Worm (Caenorhabditis elegans) whole organism, young adult: ENCODE measurements around the gene C25A11.2.

Experiments used
- B0035.1 ChIP-seq: sonication (generic microtip); optimal IDR thresholded peaks from 2 replicates; lab custom pipeline; 2016; ENCODE audit warnings: missing genetic modification characterization, mild to moderate bottlenecking, missing compliant biosample characterization, missing genotype, missing genetic modification reagents
- ama-1 ChIP-seq, 3 experiments: fragments of 150-350 bp in 1 of 3; sonication (generic microtip) in 2 of 3; optimal IDR thresholded peaks; 2 replicates each; lab custom pipeline; 2014 to 2018; ENCODE audit warnings: missing biosample characterization in 2 of 3, missing genetic modification characterization in 2 of 3, missing genetic modification reagents in 2 of 3
- attf-3 ChIP-seq: fragments of 200-800 bp; sonication (Bioruptor generic); conservative IDR thresholded peaks from 2 replicates; pipeline ENCODE4 v1.3.6; 2022; ENCODE audit warnings: missing genetic modification reagents, missing genetic modification characterization, missing compliant biosample characterization
- fkh-3 ChIP-seq: sonication (generic microtip); optimal IDR thresholded peaks from 2 replicates; lab custom pipeline; 2016; ENCODE audit warnings: mild to moderate bottlenecking, missing genetic modification characterization, missing compliant biosample characterization
- hlh-26 ChIP-seq: fragments of 200-800 bp; sonication (Bioruptor generic); conservative IDR thresholded peaks from 2 replicates; pipeline ENCODE4 v1.3.6; 2022; ENCODE audit warnings: missing genetic modification reagents, missing genetic modification characterization, missing compliant biosample characterization
- let-526 ChIP-seq: fragments of 200-800 bp; sonication (Bioruptor generic); IDR thresholded peaks from 2 replicates; pipeline ENCODE4 v1.3.6; 2022; ENCODE audit warnings: missing genetic modification reagents, missing genetic modification characterization, missing compliant biosample characterization
- madf-8 ChIP-seq: fragments of 200-800 bp; sonication (Bioruptor generic); conservative IDR thresholded peaks from 2 replicates; pipeline ENCODE4 v1.3.6; 2022; ENCODE audit warnings: missing genetic modification reagents, missing genetic modification characterization, missing compliant biosample characterization
- nhr-80 ChIP-seq: sonication (generic microtip); optimal IDR thresholded peaks from 2 replicates; lab custom pipeline; 2016; ENCODE audit warnings: missing genetic modification characterization, missing compliant biosample characterization
- sdz-38 ChIP-seq: sonication (generic microtip); optimal IDR thresholded peaks from 2 replicates; lab custom pipeline; 2016; ENCODE audit warnings: missing genotype, missing genetic modification characterization, missing compliant biosample characterization
- tlf-1 ChIP-seq: fragments of 200-800 bp; sonication (Bioruptor generic); optimal IDR thresholded peaks from 2 replicates; lab custom pipeline; 2018; ENCODE audit warnings: mild to moderate bottlenecking, missing genetic modification characterization, missing compliant biosample characterization
- unc-130 ChIP-seq: sonication (generic microtip); optimal IDR thresholded peaks from 2 replicates; lab custom pipeline; 2016; ENCODE audit warnings: missing genetic modification reagents, missing genetic modification characterization, missing compliant biosample characterization
- xnd-1 ChIP-seq: sonication (generic microtip); optimal IDR thresholded peaks from 2 replicates; lab custom pipeline; 2016; ENCODE audit warnings: missing genotype, missing genetic modification reagents, missing genetic modification characterization, missing compliant biosample characterization

- TF ChIP-seq xnd-1 (tag; lab: Kevin White, UChicago) (no peak), ama-1 (optimal IDR thresholded peaks at IDR 0.05; lab: Kevin White, UChicago) (no peak), ama-1 (GFP tag; optimal IDR thresholded peaks at IDR 0.05; lab: Kevin White, UChicago) (no peak), let-526 (GFP tag; lab: Robert Waterston, UW) (no peak), tlf-1 (GFP tag; lab: Kevin White, UChicago) (no peak), fkh-3 (tag; lab: Kevin White, UChicago) (no peak), B0035.1 (tag; lab: Kevin White, UChicago) (no peak), nhr-80 (tag; lab: Kevin White, UChicago) (no peak), sdz-38 (tag; lab: Kevin White, UChicago) (no peak), attf-3 (no peak), unc-130 (GFP tag; lab: Kevin White, UChicago) (no peak), madf-8 (GFP tag; lab: Robert Waterston, UW) (peak; percentile 28; the same call in 1 of the 2 replicates), hlh-26 (GFP tag; lab: Robert Waterston, UW) (no peak)
Observed at ce11 chrX:9117541-9117940, 3.7 kb downstream of the C25A11.2 start.
